Fruit fly (Drosophila melanogaster) whole organism, embryonic: ENCODE measurements around the gene CG14309.
A peak's percentile ranks its signal among the peaks of the same experiment; 100 is the strongest.

Source experiments
- B-H1 ChIP-seq: fragments of 200-800 bp; sonication (Bioruptor generic); IDR thresholded peaks from 3 replicates; pipeline ENCODE4 v1.3.6; 2022; ENCODE audit warnings: missing biosample characterization, missing genetic modification characterization
- Bgb ChIP-seq: fragments of 200-800 bp; sonication (Bioruptor generic); IDR thresholded peaks from 2 replicates; pipeline ENCODE4 v1.3.6; 2022; ENCODE audit warnings: missing biosample characterization, missing genetic modification characterization; ENCODE audit not compliant: partially characterized antibody
- CG10959 ChIP-seq: fragments of 200-800 bp; sonication (Bioruptor generic); IDR thresholded peaks from 2 replicates; pipeline ENCODE4 v1.3.6; 2022; ENCODE audit warnings: missing biosample characterization, missing genetic modification characterization
- CG10979 ChIP-seq: fragments of 200-800 bp; sonication (Bioruptor generic); optimal IDR thresholded peaks from 2 replicates; lab custom pipeline; 2018; ENCODE audit warnings: missing biosample characterization, mild to moderate bottlenecking, missing genetic modification characterization, moderate library complexity
- CG11696 ChIP-seq: fragments of 200-800 bp; sonication (Bioruptor generic); IDR thresholded peaks from 2 replicates; pipeline ENCODE4 v1.3.6; 2022; ENCODE audit warnings: missing biosample characterization, missing genetic modification characterization
- CG12071 ChIP-seq: fragments of 200-800 bp; sonication (Bioruptor generic); optimal IDR thresholded peaks from 3 replicates; lab custom pipeline; 2018; ENCODE audit warnings: missing biosample characterization, mild to moderate bottlenecking, missing genetic modification characterization
- CG12391 ChIP-seq: fragments of 200-800 bp; sonication (Bioruptor generic); optimal IDR thresholded peaks from 3 replicates; lab custom pipeline; 2018; ENCODE audit warnings: missing biosample characterization, mild to moderate bottlenecking, missing genetic modification characterization, moderate library complexity
- CG12744 ChIP-seq: fragments of 200-800 bp; sonication (Bioruptor generic); optimal IDR thresholded peaks from 2 replicates; lab custom pipeline; 2016; ENCODE audit warnings: missing biosample characterization, missing genetic modification characterization
- CG13296 ChIP-seq: fragments of 200-800 bp; sonication (Bioruptor generic); optimal IDR thresholded peaks from 3 replicates; lab custom pipeline; 2018; ENCODE audit warnings: missing biosample characterization, mild to moderate bottlenecking, missing genetic modification characterization
- CG15269 ChIP-seq: fragments of 200-800 bp; sonication (Bioruptor generic); optimal IDR thresholded peaks from 2 replicates; lab custom pipeline; 2018; ENCODE audit warnings: missing biosample characterization, mild to moderate bottlenecking, missing genetic modification characterization, moderate library complexity
- CG17361 ChIP-seq: fragments of 200-800 bp; sonication (Bioruptor generic); IDR thresholded peaks from 3 replicates; pipeline ENCODE4 v1.3.6; 2022; ENCODE audit warnings: missing biosample characterization, missing genetic modification characterization
- CG1832 ChIP-seq: fragments of 200-800 bp; sonication (Bioruptor generic); optimal IDR thresholded peaks from 2 replicates; lab custom pipeline; 2017; ENCODE audit warnings: missing biosample characterization, mild to moderate bottlenecking, missing genetic modification characterization, inconsistent platforms
- CG18599 ChIP-seq: fragments of 200-800 bp; sonication (Bioruptor generic); optimal IDR thresholded peaks from 3 replicates; lab custom pipeline; 2017; ENCODE audit warnings: missing biosample characterization, missing genetic modification characterization, mild to moderate bottlenecking, moderate library complexity, missing genetic modification reagents
- CG18619 ChIP-seq: fragments of 200-800 bp; sonication (Bioruptor generic); optimal IDR thresholded peaks from 3 replicates; lab custom pipeline; 2017; ENCODE audit warnings: missing biosample characterization, mild to moderate bottlenecking, missing genetic modification characterization
- CG2875 ChIP-seq: fragments of 200-800 bp; sonication (Bioruptor generic); optimal IDR thresholded peaks from 2 replicates; lab custom pipeline; 2017; ENCODE audit warnings: missing biosample characterization, mild to moderate bottlenecking, missing genetic modification characterization, missing genetic modification reagents
- CG3163 ChIP-seq: fragments of 200-800 bp; sonication (Bioruptor generic); optimal IDR thresholded peaks from 3 replicates; lab custom pipeline; 2016; ENCODE audit warnings: missing biosample characterization, missing genetic modification characterization
- CG32767 ChIP-seq: fragments of 200-800 bp; sonication (Bioruptor generic); IDR thresholded peaks from 2 replicates; pipeline ENCODE4 v1.3.6; 2022; ENCODE audit warnings: missing biosample characterization, missing genetic modification characterization
- CG3726 ChIP-seq: fragments of 200-800 bp; sonication (Bioruptor generic); IDR thresholded peaks from 3 replicates; pipeline ENCODE4, ENCODE4 v1.3.6; 2022; ENCODE audit warnings: missing biosample characterization, missing genetic modification characterization
- CG4328 ChIP-seq: fragments of 200-800 bp; sonication (Bioruptor generic); optimal IDR thresholded peaks from 3 replicates; lab custom pipeline; 2017; ENCODE audit warnings: missing biosample characterization, missing genetic modification reagents, missing genetic modification characterization
- CG4820 ChIP-seq: fragments of 200-800 bp; sonication (Bioruptor generic); optimal IDR thresholded peaks from 3 replicates; lab custom pipeline; 2016; ENCODE audit warnings: missing biosample characterization, missing genetic modification characterization
- CG6813 ChIP-seq: fragments of 200-800 bp; sonication (Bioruptor generic); optimal IDR thresholded peaks from 2 replicates; lab custom pipeline; 2017; ENCODE audit warnings: missing biosample characterization, missing genetic modification characterization, mild to moderate bottlenecking, moderate library complexity, missing genetic modification reagents
- CG7556 ChIP-seq: fragments of 200-800 bp; sonication (Bioruptor generic); optimal IDR thresholded peaks from 2 replicates; lab custom pipeline; 2017; ENCODE audit warnings: missing biosample characterization, mild to moderate bottlenecking, missing genetic modification characterization
- CG7786 ChIP-seq: fragments of 200-800 bp; sonication (Bioruptor generic); optimal IDR thresholded peaks from 2 replicates; lab custom pipeline; 2016; ENCODE audit warnings: missing biosample characterization, missing genetic modification characterization
- CG8281 ChIP-seq: fragments of 200-800 bp; sonication (Bioruptor generic); optimal IDR thresholded peaks from 2 replicates; lab custom pipeline; 2018; ENCODE audit warnings: missing biosample characterization, mild to moderate bottlenecking, missing genetic modification characterization, moderate library complexity
- Dfd ChIP-seq, 2 experiments: fragments of >200 bp; optimal IDR thresholded peaks; 2 replicates each; lab custom pipeline; 2017; ENCODE audit warnings: missing biosample characterization in 2 of 2, missing genetic modification characterization in 2 of 2
- Hr78 ChIP-seq, 2 experiments: fragments of 200-800 bp in 1 of 2; fragments of >200 bp in 1 of 2; sonication (Bioruptor generic) in 1 of 2; optimal IDR thresholded peaks; 2 replicates each; lab custom pipeline; 2017 to 2019; ENCODE audit warnings: missing biosample characterization in 2 of 2, missing genetic modification characterization in 2 of 2, mild to moderate bottlenecking in 1 of 2, moderate library complexity in 1 of 2
- Mad ChIP-seq: fragments of 200-800 bp; sonication (Bioruptor generic); optimal IDR thresholded peaks from 2 replicates; lab custom pipeline; 2016; ENCODE audit warnings: missing biosample characterization, missing genetic modification characterization
- Meics ChIP-seq: fragments of 200-800 bp; sonication (Bioruptor generic); optimal IDR thresholded peaks from 2 replicates; lab custom pipeline; 2017; ENCODE audit warnings: missing biosample characterization, mild to moderate bottlenecking, missing genetic modification characterization
- NK7.1 ChIP-seq: fragments of 200-800 bp; sonication (Bioruptor generic); optimal IDR thresholded peaks from 3 replicates; lab custom pipeline; 2016; ENCODE audit warnings: missing biosample characterization, missing genetic modification characterization
- NfI ChIP-seq: fragments of 200-800 bp; sonication (Bioruptor generic); optimal IDR thresholded peaks from 3 replicates; lab custom pipeline; 2018; ENCODE audit warnings: missing biosample characterization, mild to moderate bottlenecking, missing genetic modification characterization, moderate library complexity
- Scr ChIP-seq: fragments of 200-800 bp; sonication (Bioruptor generic); IDR thresholded peaks from 2 replicates; pipeline ENCODE4 v1.3.6; 2022; ENCODE audit warnings: missing biosample characterization, missing genetic modification characterization; ENCODE audit not compliant: partially characterized antibody
- chif ChIP-seq, 2 experiments: fragments of 200-800 bp; sonication (Bioruptor generic); optimal IDR thresholded peaks; 3 replicates each; lab custom pipeline; 2016; ENCODE audit warnings: missing biosample characterization in 2 of 2, missing genetic modification characterization in 2 of 2
- chinmo ChIP-seq: fragments of 200-800 bp; sonication (Bioruptor generic); IDR thresholded peaks from 4 replicates; pipeline ENCODE4 v1.3.6; 2022; ENCODE audit warnings: missing biosample characterization, missing genetic modification characterization; ENCODE audit not compliant: partially characterized antibody
- crc ChIP-seq: fragments of 200-800 bp; sonication (Bioruptor generic); optimal IDR thresholded peaks from 2 replicates; lab custom pipeline; 2016; ENCODE audit warnings: missing biosample characterization, missing genetic modification characterization
- dan ChIP-seq: fragments of 200-800 bp; sonication (Bioruptor generic); IDR thresholded peaks from 2 replicates; pipeline ENCODE4 v1.3.6; 2022; ENCODE audit warnings: missing biosample characterization, missing genetic modification characterization
- dpn ChIP-seq, 2 experiments: fragments of 200-800 bp; sonication (Bioruptor generic); optimal IDR thresholded peaks; 3 replicates each; lab custom pipeline; 2016; ENCODE audit warnings: missing biosample characterization in 2 of 2, missing genetic modification characterization in 2 of 2
- ind ChIP-seq: fragments of 200-800 bp; sonication (Bioruptor generic); optimal IDR thresholded peaks from 3 replicates; lab custom pipeline; 2016; ENCODE audit warnings: missing biosample characterization, missing genetic modification characterization
- kah ChIP-seq: fragments of 200-800 bp; sonication (Bioruptor generic); optimal IDR thresholded peaks from 2 replicates; lab custom pipeline; 2018; ENCODE audit warnings: missing biosample characterization, mild to moderate bottlenecking, missing genetic modification characterization
- kay ChIP-seq: fragments of 200-800 bp; sonication (Bioruptor generic); optimal IDR thresholded peaks from 2 replicates; lab custom pipeline; 2016; ENCODE audit warnings: missing biosample characterization, missing genetic modification characterization
- phol ChIP-seq: fragments of 200-800 bp; sonication (Bioruptor generic); optimal IDR thresholded peaks from 3 replicates; lab custom pipeline; 2018; ENCODE audit warnings: missing biosample characterization, mild to moderate bottlenecking, missing genetic modification characterization, moderate library complexity
- sc ChIP-seq, 3 experiments: fragments of >200 bp in 2 of 3; fragments of 200-800 bp in 1 of 3; sonication (Bioruptor generic) in 1 of 3; optimal IDR thresholded peaks; 2 replicates in 2 of 3; 3 replicates in 1 of 3; lab custom pipeline; 2017; ENCODE audit warnings: mild to moderate bottlenecking in 1 of 3, missing biosample characterization in 1 of 3, missing genetic modification characterization in 1 of 3, missing genetic modification reagents in 1 of 3
- schlank ChIP-seq: fragments of 200-800 bp; sonication (Bioruptor generic); optimal IDR thresholded peaks from 2 replicates; lab custom pipeline; 2018; ENCODE audit warnings: missing biosample characterization, mild to moderate bottlenecking, missing genetic modification characterization
- shn ChIP-seq: fragments of 200-800 bp; sonication (Bioruptor generic); optimal IDR thresholded peaks from 3 replicates; lab custom pipeline; 2016; ENCODE audit warnings: missing biosample characterization, missing genetic modification characterization
- slou ChIP-seq: fragments of 200-800 bp; sonication (Bioruptor generic); optimal IDR thresholded peaks from 3 replicates; lab custom pipeline; 2016; ENCODE audit warnings: missing biosample characterization, missing genetic modification characterization
- trh ChIP-seq: fragments of 200-800 bp; sonication (Bioruptor generic); optimal IDR thresholded peaks from 2 replicates; lab custom pipeline; 2016; ENCODE audit warnings: missing biosample characterization, missing genetic modification characterization
- unc-4 ChIP-seq: fragments of 200-800 bp; sonication (Bioruptor generic); IDR thresholded peaks from 2 replicates; pipeline ENCODE4 v1.3.6; 2022; ENCODE audit warnings: missing biosample characterization, missing genetic modification characterization; ENCODE audit not compliant: partially characterized antibody
- usp ChIP-seq: fragments of >200 bp; optimal IDR thresholded peaks from 2 replicates; lab custom pipeline; 2017; ENCODE audit warnings: missing biosample characterization, missing genetic modification characterization

CG14309 gene

dm6 chr3R:18396801-18397604 lies 12.1 kb upstream of the CG14309 start, which contains the start of gene Vti1b (continued):
- peak; percentile 83 for TF ChIP-seq dan (GFP tag; lab: Robert Waterston, UW)
- TF ChIP-seq unc-4 (GFP tag; lab: Robert Waterston, UW) = no peak
- peak; percentile 81 for TF ChIP-seq CG3726
- TF ChIP-seq CG4820 = peak; percentile 95
- peak; percentile 90 for TF ChIP-seq CG12744 (GFP tag; lab: Kevin White, UChicago)
- peak; percentile 88; the same call in 2 of the 4 replicates for TF ChIP-seq chinmo (GFP tag; lab: Robert Waterston, UW)
- peak; percentile 72 for TF ChIP-seq CG4328 (GFP tag; lab: Kevin White, UChicago)
- peak; percentile 83 for TF ChIP-seq NK7.1 (GFP tag; lab: Kevin White, UChicago)
- TF ChIP-seq usp (GFP tag; lab: Kevin White, UChicago) = no peak
- TF ChIP-seq CG11696 (GFP tag; lab: Robert Waterston, UW) = peak; percentile 69; the same call in 1 of the 2 replicates
- TF ChIP-seq B-H1 (GFP tag; lab: Robert Waterston, UW) = peak; percentile 88
- no peak for TF ChIP-seq Dfd (GFP tag; optimal IDR thresholded peaks at IDR 0.05; lab: Kevin White, UChicago)
- peak; percentile 83 for TF ChIP-seq CG12071
- peak; percentile 93 to 97 for TF ChIP-seq chif (GFP tag; optimal IDR thresholded peaks at IDR 0.05; lab: Kevin White, UChicago)
- peak; percentile 93 for TF ChIP-seq CG7556
- peak; percentile 67 for TF ChIP-seq kah (GFP tag; lab: Kevin White, UChicago)
- peak; percentile 95 for TF ChIP-seq Mad (GFP tag; lab: Kevin White, UChicago)
- TF ChIP-seq Scr (GFP tag; lab: Robert Waterston, UW) = no peak
- peak; percentile 82 for TF ChIP-seq kay (GFP tag; lab: Kevin White, UChicago)
- peak; percentile 9 for TF ChIP-seq schlank
- TF ChIP-seq CG10959 (GFP tag; lab: Robert Waterston, UW) = peak; percentile 89
- peak; percentile 96 for TF ChIP-seq CG12391 (tag; lab: Kevin White, UChicago)
- TF ChIP-seq phol (tag; lab: Kevin White, UChicago) = peak; percentile 94
- peak; percentile 89 for TF ChIP-seq crc (GFP tag; lab: Kevin White, UChicago)
- TF ChIP-seq CG32767 = peak; percentile 92
- TF ChIP-seq CG3163 (GFP tag; lab: Kevin White, UChicago) = peak; percentile 84
- TF ChIP-seq CG15269 (tag; lab: Kevin White, UChicago) = peak; percentile 93
- peak; percentile 92 for TF ChIP-seq Meics
- TF ChIP-seq sc (optimal IDR thresholded peaks at IDR 0.05; lab: Kevin White, UChicago) = no peak
- peak; percentile 93 for TF ChIP-seq sc (GFP tag; optimal IDR thresholded peaks at IDR 0.05; lab: Kevin White, UChicago)
- TF ChIP-seq trh (GFP tag; lab: Kevin White, UChicago) = peak; percentile 63
- TF ChIP-seq CG17361 (GFP tag; lab: Robert Waterston, UW) = peak; percentile 95
- TF ChIP-seq dpn (GFP tag; optimal IDR thresholded peaks at IDR 0.05; lab: Kevin White, UChicago) = peak; percentile 84 to 96
- TF ChIP-seq CG18619 (GFP tag; lab: Kevin White, UChicago) = peak; percentile 90
- peak; percentile 92 for TF ChIP-seq shn (GFP tag; lab: Kevin White, UChicago)
- TF ChIP-seq NfI (GFP tag; lab: Kevin White, UChicago) = peak; percentile 95
- peak; percentile 72 for TF ChIP-seq slou
- peak; percentile 74 for TF ChIP-seq CG8281 (tag; lab: Kevin White, UChicago)
- 0 out of 2 replicates have a peak, but pooled peaks have one; percentile 17 for TF ChIP-seq Bgb (GFP tag; lab: Robert Waterston, UW)
- TF ChIP-seq CG10979 = peak; percentile 94
- peak; percentile 88 for TF ChIP-seq CG2875 (GFP tag; lab: Kevin White, UChicago)
- TF ChIP-seq CG7786 (GFP tag; lab: Kevin White, UChicago) = peak; percentile 89
- TF ChIP-seq ind = peak; percentile 96
- TF ChIP-seq CG6813 (GFP tag; lab: Kevin White, UChicago) = peak; percentile 89
- TF ChIP-seq CG1832 (GFP tag; lab: Kevin White, UChicago) = no peak
- TF ChIP-seq CG18599 (GFP tag; lab: Kevin White, UChicago) = peak; percentile 95
- TF ChIP-seq CG13296 (GFP tag; lab: Kevin White, UChicago) = peak; percentile 85
- peak in 1 of 2 experiments; percentile 89 for TF ChIP-seq Hr78 (GFP tag; optimal IDR thresholded peaks at IDR 0.05; lab: Kevin White, UChicago)
